ENCODE assay signal across 2 fruit fly cellular contexts in genomic region chrX:20482790-20483564, dm6.
TF ChIP-seq lines count a peak whose summit lies in the region.

No protein-coding gene starts in this region.

TF ChIP-seq in whole organism, embryonic, 481 proteins besides CTCF, POLR2A, EP300 and RAD21 (continued from another document):
- no peak for TF ChIP-seq Taf1 (GFP tag; IDR thresholded peaks at IDR 0.05; lab: Robert Waterston, UW)
- TF ChIP-seq ab (GFP tag; optimal IDR thresholded peaks at IDR 0.05; lab: Kevin White, UChicago): no peak
- 0 out of 3 replicates have a peak, but pooled peaks have one; percentile 15 for TF ChIP-seq CG17361 (GFP tag; IDR thresholded peaks at IDR 0.05; lab: Robert Waterston, UW)
- no peak for TF ChIP-seq kah (GFP tag; optimal IDR thresholded peaks at IDR 0.05; lab: Kevin White, UChicago)
- 0 out of 2 replicates have a peak, but pooled peaks have one; percentile 11 for TF ChIP-seq amos (GFP tag; IDR thresholded peaks at IDR 0.05; lab: Robert Waterston, UW; ENCODE audit: partially characterized antibody)
- no peak for TF ChIP-seq CG12155 (GFP tag; optimal IDR thresholded peaks at IDR 0.05; lab: Kevin White, UChicago)
- TF ChIP-seq dmrt99B (tag; optimal IDR thresholded peaks at IDR 0.05; lab: Kevin White, UChicago): peak; percentile 13
- TF ChIP-seq mirr (GFP tag; optimal IDR thresholded peaks at IDR 0.05; lab: Kevin White, UChicago): peak; percentile 23
- 0 out of 2 replicates have a peak, but pooled peaks have one; percentile 7 for TF ChIP-seq CG9932 (GFP tag; IDR thresholded peaks at IDR 0.05; lab: Robert Waterston, UW)
- TF ChIP-seq CG8290 (GFP tag; optimal IDR thresholded peaks at IDR 0.05; lab: Kevin White, UChicago): no peak
- TF ChIP-seq CG8290 (tag; optimal IDR thresholded peaks at IDR 0.05; lab: Kevin White, UChicago): peak in 1 of 2 experiments; percentile 9
- TF ChIP-seq Ptx1 (GFP tag; IDR thresholded peaks at IDR 0.05; lab: Robert Waterston, UW): peak; percentile 43; the same call in 1 of the 2 replicates
- TF ChIP-seq Xbp1 (GFP tag; optimal IDR thresholded peaks at IDR 0.05; lab: Kevin White, UChicago): peak; percentile 2
- peak; percentile 7 for TF ChIP-seq lab (GFP tag; optimal IDR thresholded peaks at IDR 0.05; lab: Kevin White, UChicago)
- TF ChIP-seq Rfx (GFP tag; IDR thresholded peaks at IDR 0.05; lab: Robert Waterston, UW): 0 out of 2 replicates have a peak, but pooled peaks have one; percentile 12
- peak in 1 of 2 experiments; percentile 6 for TF ChIP-seq Hr51 (GFP tag; optimal IDR thresholded peaks at IDR 0.05; lab: Kevin White, UChicago)
- TF ChIP-seq CG11504 (tag; optimal IDR thresholded peaks at IDR 0.05; lab: Kevin White, UChicago): peak; percentile 38
- 0 out of 2 replicates have a peak, but pooled peaks have one; percentile 5 for TF ChIP-seq CG32532 (GFP tag; IDR thresholded peaks at IDR 0.05; lab: Robert Waterston, UW)
- peak; percentile 20 for TF ChIP-seq gem (tag; optimal IDR thresholded peaks at IDR 0.05; lab: Kevin White, UChicago)
- peak; percentile 47 for TF ChIP-seq grau (tag; optimal IDR thresholded peaks at IDR 0.05; lab: Kevin White, UChicago)
- 0 out of 4 replicates have a peak, but pooled peaks have one; percentile 15 for TF ChIP-seq Gug (GFP tag; IDR thresholded peaks at IDR 0.05; lab: Robert Waterston, UW)
- TF ChIP-seq Ets65A (GFP tag; lab: Kevin White, UChicago): peak; percentile 49

TF ChIP-seq in whole organism, prepupa, 60 proteins besides CTCF, POLR2A, EP300 and RAD21 (continued from another document):
- TF ChIP-seq Sox15 (GFP tag; optimal IDR thresholded peaks at IDR 0.05; lab: Kevin White, UChicago) (no peak), CG34406 (GFP tag; optimal IDR thresholded peaks at IDR 0.05; lab: Kevin White, UChicago) (peak; percentile 51), CG32006 (GFP tag; optimal IDR thresholded peaks at IDR 0.05; lab: Kevin White, UChicago) (peak; percentile 68), Ets21C (GFP tag; optimal IDR thresholded peaks at IDR 0.05; lab: Kevin White, UChicago) (no peak), salr (GFP tag; optimal IDR thresholded peaks at IDR 0.05; lab: Kevin White, UChicago) (peak in 1 of 2 experiments; percentile 43), dac (GFP tag; optimal IDR thresholded peaks at IDR 0.05; lab: Kevin White, UChicago) (no peak), fkh (GFP tag; optimal IDR thresholded peaks at IDR 0.05; lab: Kevin White, UChicago) (peak; percentile 76), Gug (GFP tag; IDR thresholded peaks at IDR 0.05; lab: Robert Waterston, UW) (peak; percentile 52), achi (GFP tag; optimal IDR thresholded peaks at IDR 0.05; lab: Kevin White, UChicago) (peak; percentile 55), CG8632 (GFP tag; optimal IDR thresholded peaks at IDR 0.05; lab: Kevin White, UChicago) (peak; percentile 38), spab (GFP tag; optimal IDR thresholded peaks at IDR 0.05; lab: Kevin White, UChicago) (peak; percentile 38), dsx (GFP tag; optimal IDR thresholded peaks at IDR 0.05; lab: Kevin White, UChicago; ENCODE audit: poor library complexity, severe bottlenecking) (peak; percentile 62), ss (GFP tag; optimal IDR thresholded peaks at IDR 0.05; lab: Kevin White, UChicago) (peak in 1 of 2 experiments; percentile 59), CG15336 (GFP tag; IDR thresholded peaks at IDR 0.05; lab: Robert Waterston, UW) (peak; percentile 67), Hr39 (GFP tag; optimal IDR thresholded peaks at IDR 0.05; lab: Kevin White, UChicago) (peak; percentile 33), fd59A (GFP tag; optimal IDR thresholded peaks at IDR 0.05; lab: Kevin White, UChicago) (peak; percentile 49), net (GFP tag; optimal IDR thresholded peaks at IDR 0.05; lab: Kevin White, UChicago) (peak; percentile 38), fd85E (GFP tag; optimal IDR thresholded peaks at IDR 0.05; lab: Kevin White, UChicago) (no peak), CG7368 (GFP tag; optimal IDR thresholded peaks at IDR 0.05; lab: Kevin White, UChicago) (peak; percentile 15), svp (GFP tag; lab: Kevin White, UChicago) (peak; percentile 58), Met (GFP tag; optimal IDR thresholded peaks at IDR 0.05; lab: Kevin White, UChicago) (peak; percentile 24), CG3032 (tag; optimal IDR thresholded peaks at IDR 0.05; lab: Kevin White, UChicago) (peak; percentile 62), Hr4 (GFP tag; optimal IDR thresholded peaks at IDR 0.05; lab: Kevin White, UChicago) (peak; percentile 60), pdm3 (GFP tag; optimal IDR thresholded peaks at IDR 0.05; lab: Kevin White, UChicago) (peak; percentile 54), Blimp-1 (GFP tag; optimal IDR thresholded peaks at IDR 0.05; lab: Kevin White, UChicago) (peak; percentile 1), Sox14 (GFP tag; optimal IDR thresholded peaks at IDR 0.05; lab: Kevin White, UChicago) (peak; percentile 32), cyc (GFP tag; optimal IDR thresholded peaks at IDR 0.05; lab: Kevin White, UChicago) (peak; percentile 21), CG11902 (GFP tag; optimal IDR thresholded peaks at IDR 0.05; lab: Kevin White, UChicago) (peak; percentile 36), Sox102F (GFP tag; optimal IDR thresholded peaks at IDR 0.05; lab: Kevin White, UChicago) (peak; percentile 24), Eip75B (GFP tag; optimal IDR thresholded peaks at IDR 0.05; lab: Kevin White, UChicago) (peak; percentile 30), Hr38 (GFP tag; optimal IDR thresholded peaks at IDR 0.05; lab: Kevin White, UChicago) (no peak), CG6808 (GFP tag; optimal IDR thresholded peaks at IDR 0.05; lab: Kevin White, UChicago) (peak; percentile 47), OdsH (GFP tag; optimal IDR thresholded peaks at IDR 0.05; lab: Kevin White, UChicago) (peak; percentile 41), CG6792 (GFP tag; optimal IDR thresholded peaks at IDR 0.05; lab: Kevin White, UChicago) (no peak), CG10669 (GFP tag; optimal IDR thresholded peaks at IDR 0.05; lab: Kevin White, UChicago) (peak; percentile 58), CG8119 (GFP tag; IDR thresholded peaks at IDR 0.05; lab: Robert Waterston, UW) (peak; percentile 69), CG10631 (GFP tag; optimal IDR thresholded peaks at IDR 0.05; lab: Kevin White, UChicago) (peak; percentile 63), CG11294 (GFP tag; IDR thresholded peaks at IDR 0.05; lab: Robert Waterston, UW) (peak; percentile 59; the same call in 1 of the 2 replicates), CG3919 (GFP tag; optimal IDR thresholded peaks at IDR 0.05; lab: Kevin White, UChicago) (peak; percentile 40)
